Fruit fly (Drosophila melanogaster) whole organism, embryonic: ENCODE results near the gene CG8543.

Source experiments
- Adf1 ChIP-seq: fragments of 200-800 bp; sonication (Bioruptor generic); IDR thresholded peaks from 2 replicates; pipeline ENCODE4 v1.3.6; 2022; ENCODE audit warnings: missing biosample characterization, missing genetic modification characterization
- Antp ChIP-seq: fragments of 200-800 bp; sonication (Bioruptor generic); optimal IDR thresholded peaks from 3 replicates; lab custom pipeline; 2016; ENCODE audit warnings: missing biosample characterization, missing genetic modification characterization
- B-H2 ChIP-seq: fragments of 200-800 bp; sonication (Bioruptor generic); optimal IDR thresholded peaks from 2 replicates; lab custom pipeline; 2018; ENCODE audit warnings: missing biosample characterization, mild to moderate bottlenecking, missing genetic modification characterization
- Bgb ChIP-seq: fragments of 200-800 bp; sonication (Bioruptor generic); IDR thresholded peaks from 2 replicates; pipeline ENCODE4 v1.3.6; 2022; ENCODE audit warnings: missing biosample characterization, missing genetic modification characterization; ENCODE audit not compliant: partially characterized antibody
- CG10543 ChIP-seq: fragments of 200-800 bp; sonication (Bioruptor generic); optimal IDR thresholded peaks from 3 replicates; lab custom pipeline; 2017; ENCODE audit warnings: missing biosample characterization, mild to moderate bottlenecking, missing genetic modification characterization, moderate library complexity
- CG11504 ChIP-seq: fragments of 200-800 bp; sonication (Bioruptor generic); optimal IDR thresholded peaks from 3 replicates; lab custom pipeline; 2019; ENCODE audit warnings: missing biosample characterization, mild to moderate bottlenecking, missing genetic modification characterization, moderate library complexity
- CG12071 ChIP-seq: fragments of 200-800 bp; sonication (Bioruptor generic); optimal IDR thresholded peaks from 3 replicates; lab custom pipeline; 2018; ENCODE audit warnings: missing biosample characterization, mild to moderate bottlenecking, missing genetic modification characterization
- CG12155 ChIP-seq: fragments of 200-800 bp; sonication (Bioruptor generic); optimal IDR thresholded peaks from 3 replicates; lab custom pipeline; 2016; ENCODE audit warnings: missing biosample characterization, missing genetic modification characterization
- CG12769 ChIP-seq: fragments of 200-800 bp; sonication (Bioruptor generic); optimal IDR thresholded peaks from 2 replicates; lab custom pipeline; 2019; ENCODE audit warnings: missing biosample characterization, mild to moderate bottlenecking, missing genetic modification characterization, moderate library complexity
- CG13894 ChIP-seq: fragments of 200-800 bp; sonication (Bioruptor generic); optimal IDR thresholded peaks from 3 replicates; lab custom pipeline; 2018; ENCODE audit warnings: missing biosample characterization, mild to moderate bottlenecking, missing genetic modification characterization, moderate library complexity
- CG16815 ChIP-seq: fragments of 200-800 bp; sonication (Bioruptor generic); optimal IDR thresholded peaks from 3 replicates; lab custom pipeline; 2017; ENCODE audit warnings: missing biosample characterization, mild to moderate bottlenecking, missing genetic modification characterization
- CG1832 ChIP-seq: fragments of 200-800 bp; sonication (Bioruptor generic); optimal IDR thresholded peaks from 2 replicates; lab custom pipeline; 2017; ENCODE audit warnings: missing biosample characterization, mild to moderate bottlenecking, missing genetic modification characterization, inconsistent platforms
- CG18599 ChIP-seq: fragments of 200-800 bp; sonication (Bioruptor generic); optimal IDR thresholded peaks from 3 replicates; lab custom pipeline; 2017; ENCODE audit warnings: missing biosample characterization, missing genetic modification characterization, mild to moderate bottlenecking, moderate library complexity, missing genetic modification reagents
- CG8290 ChIP-seq, 3 experiments: fragments of 200-800 bp; sonication (Bioruptor generic); optimal IDR thresholded peaks; 2 replicates each; lab custom pipeline; 2016 to 2019; ENCODE audit warnings: missing biosample characterization in 3 of 3, missing genetic modification characterization in 3 of 3, mild to moderate bottlenecking in 2 of 3, moderate library complexity in 1 of 3
- CTCF ChIP-seq: fragments of 200-800 bp; sonication (Bioruptor generic); optimal IDR thresholded peaks from 2 replicates; lab custom pipeline; 2017; ENCODE audit warnings: missing biosample characterization, mild to moderate bottlenecking, missing genetic modification characterization, moderate library complexity
- Deaf1 ChIP-seq: fragments of 200-800 bp; optimal IDR thresholded peaks from 3 replicates; lab custom pipeline; 2019; ENCODE audit warnings: missing biosample characterization, mild to moderate bottlenecking, missing genetic modification characterization, moderate library complexity
- Fer1 ChIP-seq: fragments of 200-800 bp; sonication (Bioruptor generic); optimal IDR thresholded peaks from 2 replicates; lab custom pipeline; 2017; ENCODE audit warnings: missing biosample characterization, mild to moderate bottlenecking, missing genetic modification characterization
- HLH3B ChIP-seq: fragments of 200-800 bp; sonication (Bioruptor generic); IDR thresholded peaks from 2 replicates; pipeline ENCODE4 v1.3.6; 2022; ENCODE audit warnings: missing biosample characterization, missing genetic modification characterization
- Jarid2 ChIP-seq: fragments of 200-800 bp; sonication (Bioruptor generic); optimal IDR thresholded peaks from 3 replicates; lab custom pipeline; 2017; ENCODE audit warnings: mild to moderate bottlenecking, missing biosample characterization, missing genetic modification reagents, missing genetic modification characterization
- Nf-YB ChIP-seq: fragments of 200-800 bp; sonication (Bioruptor generic); optimal IDR thresholded peaks from 3 replicates; lab custom pipeline; 2019; ENCODE audit warnings: missing biosample characterization, mild to moderate bottlenecking, missing genetic modification characterization, moderate library complexity
- Nf-YC ChIP-seq: fragments of 200-800 bp; optimal IDR thresholded peaks from 3 replicates; lab custom pipeline; 2019; ENCODE audit warnings: missing biosample characterization, mild to moderate bottlenecking, missing genetic modification characterization, moderate library complexity
- Oli ChIP-seq: fragments of 200-800 bp; sonication (Bioruptor generic); optimal IDR thresholded peaks from 2 replicates; lab custom pipeline; 2018; ENCODE audit warnings: missing biosample characterization, mild to moderate bottlenecking, missing genetic modification characterization, moderate library complexity
- Opbp ChIP-seq: fragments of 200-800 bp; sonication (Bioruptor generic); IDR thresholded peaks from 3 replicates; pipeline ENCODE4 v1.3.6; 2022; ENCODE audit warnings: missing biosample characterization, missing genetic modification characterization; ENCODE audit not compliant: partially characterized antibody
- Rfx ChIP-seq: fragments of 200-800 bp; sonication (Bioruptor generic); IDR thresholded peaks from 2 replicates; pipeline ENCODE4 v1.3.6; 2022; ENCODE audit warnings: missing biosample characterization, missing genetic modification characterization
- Sry-β ChIP-seq: fragments of 200-800 bp; sonication (Bioruptor generic); optimal IDR thresholded peaks from 2 replicates; lab custom pipeline; 2018; ENCODE audit warnings: missing biosample characterization, mild to moderate bottlenecking, missing genetic modification characterization, moderate library complexity
- Usf ChIP-seq: fragments of 200-800 bp; sonication (Bioruptor generic); optimal IDR thresholded peaks from 2 replicates; lab custom pipeline; 2017; ENCODE audit warnings: missing genotype, missing biosample characterization, missing genetic modification characterization
- abd-A ChIP-seq: fragments of 200-800 bp; sonication (Bioruptor generic); optimal IDR thresholded peaks from 3 replicates; lab custom pipeline; 2019; ENCODE audit warnings: missing biosample characterization, mild to moderate bottlenecking, missing genetic modification characterization, moderate library complexity
- amos ChIP-seq: fragments of 200-800 bp; sonication (Bioruptor generic); IDR thresholded peaks from 2 replicates; pipeline ENCODE4 v1.3.6; 2022; ENCODE audit warnings: missing biosample characterization, missing genetic modification characterization; ENCODE audit not compliant: partially characterized antibody
- caup ChIP-seq: fragments of 200-800 bp; sonication (Bioruptor generic); optimal IDR thresholded peaks from 3 replicates; lab custom pipeline; 2017; ENCODE audit warnings: missing biosample characterization, mild to moderate bottlenecking, missing genetic modification characterization, moderate library complexity; ENCODE audit not compliant: severe bottlenecking
- chinmo ChIP-seq: fragments of 200-800 bp; sonication (Bioruptor generic); IDR thresholded peaks from 4 replicates; pipeline ENCODE4 v1.3.6; 2022; ENCODE audit warnings: missing biosample characterization, missing genetic modification characterization; ENCODE audit not compliant: partially characterized antibody
- crol ChIP-seq: fragments of 200-800 bp; sonication (Bioruptor generic); IDR thresholded peaks from 2 replicates; pipeline ENCODE4 v1.3.6; 2022; ENCODE audit warnings: missing biosample characterization, missing genetic modification characterization
- lab ChIP-seq: fragments of 200-800 bp; sonication (Bioruptor generic); optimal IDR thresholded peaks from 3 replicates; lab custom pipeline; 2017; ENCODE audit warnings: missing biosample characterization, missing genetic modification characterization, mild to moderate bottlenecking, moderate library complexity, missing genetic modification reagents
- nerfin-1 ChIP-seq: fragments of 200-800 bp; sonication (Bioruptor generic); optimal IDR thresholded peaks from 3 replicates; lab custom pipeline; 2019; ENCODE audit warnings: missing biosample characterization, mild to moderate bottlenecking, missing genetic modification characterization, moderate library complexity
- prd ChIP-seq, 3 experiments: fragments of >200 bp in 2 of 3; fragments of 200-800 bp in 1 of 3; sonication (Bioruptor generic) in 1 of 3; optimal IDR thresholded peaks in 2 of 3; IDR thresholded peaks in 1 of 3; 2 replicates in 2 of 3; 3 replicates in 1 of 3; pipeline versions ENCODE4 v1.3.6 to Lab custom; 2017 to 2022; ENCODE audit warnings: missing biosample characterization in 1 of 3, missing genetic modification characterization in 1 of 3
- scrt ChIP-seq: fragments of 200-800 bp; sonication (Bioruptor generic); optimal IDR thresholded peaks from 2 replicates; lab custom pipeline; 2018; ENCODE audit warnings: missing biosample characterization, mild to moderate bottlenecking, missing genetic modification characterization, moderate library complexity
- seq ChIP-seq: fragments of 200-800 bp; sonication (Bioruptor generic); IDR thresholded peaks from 2 replicates; pipeline ENCODE4 v1.3.6; 2022; ENCODE audit warnings: missing biosample characterization, missing genetic modification characterization
- sqz ChIP-seq: fragments of 200-800 bp; sonication (Bioruptor generic); optimal IDR thresholded peaks from 3 replicates; lab custom pipeline; 2018; ENCODE audit warnings: missing biosample characterization, mild to moderate bottlenecking, missing genetic modification characterization
- tgo ChIP-seq: fragments of 200-800 bp; sonication (Bioruptor generic); IDR thresholded peaks from 3 replicates; pipeline ENCODE4 v1.3.6; 2022; ENCODE audit warnings: missing biosample characterization, missing genetic modification characterization
- toy ChIP-seq: fragments of 200-800 bp; sonication (Bioruptor generic); IDR thresholded peaks from 2 replicates; pipeline ENCODE4 v1.3.6; 2022; ENCODE audit warnings: missing biosample characterization, missing genetic modification characterization
- usp ChIP-seq: fragments of >200 bp; optimal IDR thresholded peaks from 2 replicates; lab custom pipeline; 2017; ENCODE audit warnings: missing biosample characterization, missing genetic modification characterization
- vnd ChIP-seq: fragments of 200-800 bp; sonication (Bioruptor generic); IDR thresholded peaks from 3 replicates; pipeline ENCODE4 v1.3.6; 2022; ENCODE audit warnings: missing biosample characterization, missing genetic modification characterization; ENCODE audit not compliant: partially characterized antibody

Gene CG8543

DNA sequence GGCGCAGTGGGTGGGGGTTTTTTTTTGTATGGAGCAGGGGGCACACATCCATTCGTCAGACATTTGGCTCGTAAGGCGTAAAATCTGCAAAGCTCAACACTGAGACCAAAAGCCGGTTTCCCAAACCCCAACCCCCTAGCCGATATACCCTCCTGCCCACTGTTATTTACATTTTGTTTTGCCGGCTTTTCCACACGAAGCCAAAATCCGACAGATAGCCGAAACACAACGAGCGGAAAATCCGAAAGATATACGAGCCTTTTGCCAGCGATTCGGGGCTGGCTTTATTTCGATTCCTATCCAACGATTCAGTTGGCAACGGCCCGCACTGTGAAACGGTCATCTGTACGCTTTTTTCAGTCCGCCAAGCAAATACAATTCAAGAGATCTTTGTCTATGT, 46.6 kb downstream of the CG8543 start, which contains the start of gene CG42458:
Gene CG42458, plus strand, starts transcription at position 311 of the 400 bp plus-strand sequence.
- peak; percentile 72 for TF ChIP-seq CG11504
- peak; percentile 94 for TF ChIP-seq abd-A
- TF ChIP-seq CG16815 (GFP tag; lab: Kevin White, UChicago): no peak
- TF ChIP-seq sqz: peak; percentile 54
- peak; percentile 34 for TF ChIP-seq CG18599 (GFP tag; lab: Kevin White, UChicago)
- peak; percentile 77 for TF ChIP-seq crol (GFP tag; lab: Robert Waterston, UW)
- peak; percentile 39 for TF ChIP-seq B-H2
- peak; percentile 99 for TF ChIP-seq Deaf1 (tag; lab: Kevin White, UChicago)
- no peak for TF ChIP-seq prd (optimal IDR thresholded peaks at IDR 0.05; lab: Kevin White, UChicago)
- TF ChIP-seq prd (GFP tag; IDR thresholded peaks at IDR 0.05; lab: Robert Waterston, UW): 0 out of 3 replicates have a peak, but pooled peaks have one; percentile 20
- TF ChIP-seq amos (GFP tag; lab: Robert Waterston, UW): peak; percentile 16; the same call in 1 of the 2 replicates
- TF ChIP-seq Nf-YC (tag; lab: Kevin White, UChicago): peak; percentile 85
- peak; percentile 1 for TF ChIP-seq CG12071 (GFP tag; lab: Kevin White, UChicago)
- 0 out of 4 replicates have a peak, but pooled peaks have one; percentile 33 for TF ChIP-seq chinmo (GFP tag; lab: Robert Waterston, UW)
- no peak for TF ChIP-seq Sry-β (GFP tag; lab: Kevin White, UChicago)
- no peak for TF ChIP-seq vnd
- no peak for TF ChIP-seq Usf (GFP tag; lab: Kevin White, UChicago)
- peak; percentile 38; the same call in 1 of the 2 replicates for TF ChIP-seq Adf1 (GFP tag; lab: Robert Waterston, UW)
- TF ChIP-seq CG12155 (GFP tag; lab: Kevin White, UChicago): no peak
- 0 out of 2 replicates have a peak, but pooled peaks have one; percentile 22 for TF ChIP-seq HLH3B
- peak; percentile 35 for TF ChIP-seq CG12769 (tag; lab: Kevin White, UChicago)
- no peak for TF ChIP-seq toy (GFP tag; lab: Robert Waterston, UW)
- peak; percentile 54 for TF ChIP-seq Nf-YB (GFP tag; lab: Kevin White, UChicago)
- no peak for TF ChIP-seq CTCF (GFP tag; lab: Kevin White, UChicago)
- peak; percentile 23 for TF ChIP-seq caup (GFP tag; lab: Kevin White, UChicago)
- TF ChIP-seq CG8290 (GFP tag; optimal IDR thresholded peaks at IDR 0.05; lab: Kevin White, UChicago): no peak
- TF ChIP-seq CG8290 (tag; optimal IDR thresholded peaks at IDR 0.05; lab: Kevin White, UChicago): peak in 1 of 2 experiments; percentile 29
- peak; percentile 63 for TF ChIP-seq Jarid2
- TF ChIP-seq CG13894 (tag; lab: Kevin White, UChicago): peak; percentile 84
- TF ChIP-seq Rfx (GFP tag; lab: Robert Waterston, UW): peak; percentile 46
- peak; percentile 19 for TF ChIP-seq nerfin-1 (tag; lab: Kevin White, UChicago)
- no peak for TF ChIP-seq usp (GFP tag; lab: Kevin White, UChicago)
- TF ChIP-seq lab (GFP tag; lab: Kevin White, UChicago): peak; percentile 13
- no peak for TF ChIP-seq tgo
- peak; percentile 43 for TF ChIP-seq CG10543 (GFP tag; lab: Kevin White, UChicago)
- no peak for TF ChIP-seq Opbp
- TF ChIP-seq Bgb (GFP tag; lab: Robert Waterston, UW): peak; percentile 16; the same call in 1 of the 2 replicates
- TF ChIP-seq scrt (GFP tag; lab: Kevin White, UChicago): peak; percentile 6
- TF ChIP-seq seq: peak; percentile 7; the same call in 1 of the 2 replicates
- TF ChIP-seq Fer1 (GFP tag; lab: Kevin White, UChicago): peak; percentile 27
- TF ChIP-seq CG1832 (GFP tag; lab: Kevin White, UChicago): no peak
- no peak for TF ChIP-seq Antp (GFP tag; lab: Kevin White, UChicago)
- no peak for TF ChIP-seq Oli (tag; lab: Kevin White, UChicago)
